Fruit fly (Drosophila melanogaster) whole organism, wandering third instar larva: ENCODE results near the gene CG12538.

ENCODE experiments used
- Abd-B ChIP-seq: fragments of >200 bp; optimal IDR thresholded peaks from 2 replicates; lab custom pipeline; 2017; ENCODE audit warnings: missing biosample characterization, missing genetic modification characterization
- CG32264 ChIP-seq: fragments of 200-800 bp; sonication (Bioruptor generic); optimal IDR thresholded peaks from 2 replicates; lab custom pipeline; 2016; ENCODE audit warnings: missing biosample characterization, missing genetic modification characterization
- CrebA ChIP-seq: fragments of 200-800 bp; sonication (Bioruptor generic); optimal IDR thresholded peaks from 2 replicates; lab custom pipeline; 2016; ENCODE audit warnings: missing biosample characterization, mild to moderate bottlenecking, missing genetic modification characterization, borderline replicate concordance
- Dfd ChIP-seq: fragments of >200 bp; optimal IDR thresholded peaks from 2 replicates; lab custom pipeline; 2017; ENCODE audit warnings: missing biosample characterization, missing genetic modification characterization
- Dif ChIP-seq: fragments of 200-275, 200-300 bp; sonication (Bioruptor generic); optimal IDR thresholded peaks from 2 replicates; lab custom pipeline; 2018; ENCODE audit warnings: missing biosample characterization, missing genetic modification characterization; ENCODE audit not compliant: partially characterized antibody
- GATAd ChIP-seq: sonication (Bioruptor generic); optimal IDR thresholded peaks from 2 replicates; lab custom pipeline; 2016; ENCODE audit warnings: missing biosample characterization, missing genetic modification characterization
- HLH106 ChIP-seq: fragments of 200-800 bp; optimal IDR thresholded peaks from 3 replicates; lab custom pipeline; 2019; ENCODE audit warnings: missing biosample characterization, mild to moderate bottlenecking, missing genetic modification characterization, moderate library complexity
- Hnf4 ChIP-seq: fragments of 200-800 bp; sonication (Bioruptor generic); optimal IDR thresholded peaks from 2 replicates; lab custom pipeline; 2016; ENCODE audit warnings: missing biosample characterization, mild to moderate bottlenecking, missing genetic modification characterization
- Hr78 ChIP-seq: fragments of >200 bp; optimal IDR thresholded peaks from 2 replicates; lab custom pipeline; 2017; ENCODE audit warnings: missing biosample characterization, missing genetic modification characterization
- Hr83 ChIP-seq: fragments of 200-300 bp; sonication (Bioruptor generic); optimal IDR thresholded peaks from 2 replicates; lab custom pipeline; 2016; ENCODE audit warnings: missing biosample characterization, mild to moderate bottlenecking, missing genetic modification characterization, moderate library complexity; ENCODE audit not compliant: poor library complexity, severe bottlenecking
- Jra ChIP-seq: sonication (Bioruptor generic); optimal IDR thresholded peaks from 2 replicates; lab custom pipeline; 2016; ENCODE audit warnings: missing biosample characterization, missing genetic modification characterization
- OdsH ChIP-seq: fragments of 200-800 bp; sonication (Bioruptor generic); optimal IDR thresholded peaks from 2 replicates; lab custom pipeline; 2016; ENCODE audit warnings: missing biosample characterization, mild to moderate bottlenecking, missing genetic modification characterization
- Rel ChIP-seq, 2 experiments: fragments of 200-800 bp; sonication (Bioruptor generic) in 1 of 2; optimal IDR thresholded peaks; 2 replicates in 1 of 2; 3 replicates in 1 of 2; lab custom pipeline; 2016 to 2019; ENCODE audit warnings: mild to moderate bottlenecking in 2 of 2, missing biosample characterization in 2 of 2, missing genetic modification characterization in 2 of 2, moderate library complexity in 1 of 2
- Sp1 ChIP-seq: fragments of 200-800 bp; sonication (Bioruptor generic); optimal IDR thresholded peaks from 3 replicates; lab custom pipeline; 2019; ENCODE audit warnings: missing biosample characterization, mild to moderate bottlenecking, missing genetic modification characterization, moderate library complexity
- Vsx2 ChIP-seq: fragments of 200-300, 225-300 bp; sonication (Bioruptor generic); optimal IDR thresholded peaks from 2 replicates; lab custom pipeline; 2018; ENCODE audit warnings: missing biosample characterization, missing genetic modification characterization; ENCODE audit not compliant: partially characterized antibody
- brk ChIP-seq: fragments of 200-800 bp; sonication (Bioruptor generic); optimal IDR thresholded peaks from 2 replicates; lab custom pipeline; 2016; ENCODE audit warnings: missing biosample characterization, mild to moderate bottlenecking, missing genetic modification characterization
- dl ChIP-seq, 2 experiments: fragments of 175-275, 200-275 bp in 1 of 2; fragments of 200-275 bp in 1 of 2; sonication (Bioruptor generic); optimal IDR thresholded peaks; lab custom pipeline; 2018; ENCODE audit warnings: mild to moderate bottlenecking in 2 of 2, missing biosample characterization in 2 of 2, missing genetic modification characterization in 2 of 2, moderate library complexity in 2 of 2; ENCODE audit not compliant: partially characterized antibody in 2 of 2, insufficient read depth in 1 of 2
- dmrt93B ChIP-seq: fragments of 200-800 bp; sonication (Bioruptor generic); optimal IDR thresholded peaks from 2 replicates; lab custom pipeline; 2018; ENCODE audit warnings: missing biosample characterization, mild to moderate bottlenecking, missing genetic modification characterization
- dsf ChIP-seq: sonication (Bioruptor generic); optimal IDR thresholded peaks from 2 replicates; lab custom pipeline; 2016; ENCODE audit warnings: missing biosample characterization, missing genetic modification characterization, borderline replicate concordance
- ey ChIP-seq: fragments of 200-800 bp; sonication (Bioruptor generic); optimal IDR thresholded peaks from 2 replicates; lab custom pipeline; 2016; ENCODE audit warnings: missing biosample characterization, missing genetic modification characterization
- foxo ChIP-seq, 2 experiments: fragments of 200-800 bp; sonication (Bioruptor generic); optimal IDR thresholded peaks; 2 replicates in 1 of 2; 3 replicates in 1 of 2; lab custom pipeline; 2016 to 2017; ENCODE audit warnings: missing biosample characterization in 2 of 2, missing genetic modification characterization in 2 of 2
- fru ChIP-seq: fragments of 200-800 bp; sonication (Bioruptor generic); optimal IDR thresholded peaks from 3 replicates; lab custom pipeline; 2016; ENCODE audit warnings: missing biosample characterization, mild to moderate bottlenecking, missing genetic modification characterization
- h ChIP-seq: fragments of 200-800 bp; sonication (Bioruptor generic); optimal IDR thresholded peaks from 3 replicates; lab custom pipeline; 2016; ENCODE audit warnings: missing biosample characterization, mild to moderate bottlenecking, missing genetic modification characterization
- jim ChIP-seq: fragments of 175-275, 200-325 bp; sonication (Bioruptor generic); optimal IDR thresholded peaks from 2 replicates; lab custom pipeline; 2016; ENCODE audit warnings: missing biosample characterization, mild to moderate bottlenecking, missing genetic modification characterization
- lola ChIP-seq: fragments of >200 bp; optimal IDR thresholded peaks from 2 replicates; lab custom pipeline; 2017; ENCODE audit warnings: missing biosample characterization, missing genetic modification characterization
- pan ChIP-seq: fragments of >200 bp; optimal IDR thresholded peaks from 2 replicates; lab custom pipeline; 2017
- psq ChIP-seq: fragments of 200-800 bp; sonication (Bioruptor generic); optimal IDR thresholded peaks from 3 replicates; lab custom pipeline; 2017; ENCODE audit warnings: missing biosample characterization, mild to moderate bottlenecking, missing genetic modification characterization, moderate library complexity
- sage ChIP-seq: fragments of 200-800 bp; sonication (Bioruptor generic); optimal IDR thresholded peaks from 2 replicates; lab custom pipeline; 2016; ENCODE audit warnings: missing biosample characterization, mild to moderate bottlenecking, missing genetic modification characterization
- sv ChIP-seq: fragments of 200-800 bp; sonication (Bioruptor generic); optimal IDR thresholded peaks from 3 replicates; lab custom pipeline; 2016; ENCODE audit warnings: missing biosample characterization, missing genetic modification characterization
- usp ChIP-seq: fragments of >200 bp; optimal IDR thresholded peaks from 2 replicates; lab custom pipeline; 2017; ENCODE audit warnings: missing biosample characterization, missing genetic modification characterization
- woc ChIP-seq: sonication (Bioruptor generic); optimal IDR thresholded peaks from 2 replicates; lab custom pipeline; 2016; ENCODE audit warnings: missing biosample characterization, mild to moderate bottlenecking, missing genetic modification characterization

The CG12538 gene

DNA sequence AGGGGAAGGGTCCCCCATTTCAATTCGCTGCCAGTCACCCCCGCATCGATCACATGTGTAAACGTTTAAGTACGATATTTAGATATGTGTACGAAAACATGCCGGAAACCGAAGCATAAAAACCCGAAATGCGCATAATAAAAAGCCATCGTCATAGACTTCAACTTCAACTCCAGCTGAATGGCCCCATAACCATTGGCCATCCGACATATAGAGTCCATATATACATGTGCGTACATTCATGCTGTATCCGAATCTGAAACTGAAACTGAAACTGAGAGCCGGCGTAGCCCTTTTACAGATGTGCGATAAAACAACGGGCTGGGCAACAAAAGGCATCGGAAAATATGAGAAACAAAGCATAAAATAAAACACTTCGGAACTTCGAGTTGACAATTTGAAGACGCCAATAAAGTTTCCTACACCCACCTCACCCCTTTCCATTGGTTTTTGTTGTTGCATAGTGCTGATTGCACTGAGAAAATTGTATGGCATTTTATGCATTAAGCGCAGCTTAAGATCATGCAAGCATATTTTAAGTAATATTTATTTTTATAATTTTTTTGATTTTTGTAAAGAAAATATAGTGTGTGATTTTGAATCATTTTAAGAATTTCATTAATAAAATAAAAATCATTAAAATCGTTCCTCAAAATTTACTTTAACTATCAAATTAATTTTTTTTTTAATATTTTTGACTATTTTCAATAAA lies 24.6 kb upstream of the CG12538 start:
- TF ChIP-seq Hnf4, result no peak
- TF ChIP-seq lola (GFP tag; lab: Kevin White, UChicago), result no peak
- TF ChIP-seq OdsH, result no peak
- no peak for TF ChIP-seq Hr78 (GFP tag; lab: Kevin White, UChicago)
- TF ChIP-seq sage (GFP tag; lab: Kevin White, UChicago), result no peak
- TF ChIP-seq Dfd (GFP tag; lab: Kevin White, UChicago), result no peak
- TF ChIP-seq psq (GFP tag; lab: Kevin White, UChicago), result no peak
- no peak for TF ChIP-seq Rel (GFP tag; optimal IDR thresholded peaks at IDR 0.05; lab: Kevin White, UChicago)
- TF ChIP-seq Rel (tag; optimal IDR thresholded peaks at IDR 0.05; lab: Kevin White, UChicago), result no peak
- TF ChIP-seq Abd-B (GFP tag; lab: Kevin White, UChicago), result no peak
- no peak for TF ChIP-seq sv (GFP tag; lab: Kevin White, UChicago)
- TF ChIP-seq woc, result no peak
- no peak for TF ChIP-seq Hr83 (GFP tag; lab: Kevin White, UChicago)
- no peak for TF ChIP-seq CrebA
- no peak for TF ChIP-seq pan
- no peak for TF ChIP-seq Dif (GFP tag; lab: Kevin White, UChicago)
- no peak for TF ChIP-seq ey (GFP tag; lab: Kevin White, UChicago)
- TF ChIP-seq h (GFP tag; lab: Kevin White, UChicago), result no peak

DNA sequence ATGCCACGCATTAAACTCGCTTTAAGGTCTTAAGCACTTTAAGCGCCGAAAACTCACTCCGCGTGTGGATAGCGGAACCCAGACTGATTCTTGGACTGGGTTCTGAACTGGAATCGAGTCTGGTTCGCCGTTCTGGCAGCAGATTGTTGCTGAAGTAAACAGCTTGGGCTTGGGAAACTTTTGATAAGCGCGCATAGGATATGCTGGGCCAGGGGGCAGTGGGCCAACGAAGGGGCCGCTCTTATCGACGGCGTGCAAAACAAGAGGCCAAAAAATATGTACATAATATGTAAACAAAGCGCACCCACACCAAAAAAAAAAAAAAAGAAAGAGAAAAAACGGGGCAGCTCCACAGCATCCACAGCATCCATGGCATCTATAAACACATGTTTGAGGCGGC lies 22.0 kb upstream of the CG12538 start, which contains the start of gene CG31337:
TSS of gene CG31337 (minus strand) at position 101 of the 400 bp plus-strand sequence.
- no peak for TF ChIP-seq Rel (GFP tag; optimal IDR thresholded peaks at IDR 0.05; lab: Kevin White, UChicago)
- TF ChIP-seq Rel (tag; optimal IDR thresholded peaks at IDR 0.05; lab: Kevin White, UChicago), result no peak
- no peak for TF ChIP-seq jim (GFP tag; lab: Kevin White, UChicago)
- no peak for TF ChIP-seq GATAd (GFP tag; lab: Kevin White, UChicago)
- no peak for TF ChIP-seq Abd-B (GFP tag; lab: Kevin White, UChicago)
- no peak for TF ChIP-seq Jra (GFP tag; lab: Kevin White, UChicago)
- TF ChIP-seq Vsx2, result no peak
- no peak for TF ChIP-seq dl (GFP tag; optimal IDR thresholded peaks at IDR 0.05; lab: Kevin White, UChicago; ENCODE audit: insufficient read depth in 1 of 2, partially characterized antibody in 2 of 2)
- no peak for TF ChIP-seq sage (GFP tag; lab: Kevin White, UChicago)
- no peak for TF ChIP-seq CG32264 (GFP tag; lab: Kevin White, UChicago)
- TF ChIP-seq brk, result no peak
- TF ChIP-seq Hr78 (GFP tag; lab: Kevin White, UChicago), result no peak
- no peak for TF ChIP-seq Hr83 (GFP tag; lab: Kevin White, UChicago)
- no peak for TF ChIP-seq ey (GFP tag; lab: Kevin White, UChicago)
- no peak for TF ChIP-seq usp (GFP tag; lab: Kevin White, UChicago)
- no peak for TF ChIP-seq foxo (GFP tag; optimal IDR thresholded peaks at IDR 0.05; lab: Kevin White, UChicago)

DNA sequence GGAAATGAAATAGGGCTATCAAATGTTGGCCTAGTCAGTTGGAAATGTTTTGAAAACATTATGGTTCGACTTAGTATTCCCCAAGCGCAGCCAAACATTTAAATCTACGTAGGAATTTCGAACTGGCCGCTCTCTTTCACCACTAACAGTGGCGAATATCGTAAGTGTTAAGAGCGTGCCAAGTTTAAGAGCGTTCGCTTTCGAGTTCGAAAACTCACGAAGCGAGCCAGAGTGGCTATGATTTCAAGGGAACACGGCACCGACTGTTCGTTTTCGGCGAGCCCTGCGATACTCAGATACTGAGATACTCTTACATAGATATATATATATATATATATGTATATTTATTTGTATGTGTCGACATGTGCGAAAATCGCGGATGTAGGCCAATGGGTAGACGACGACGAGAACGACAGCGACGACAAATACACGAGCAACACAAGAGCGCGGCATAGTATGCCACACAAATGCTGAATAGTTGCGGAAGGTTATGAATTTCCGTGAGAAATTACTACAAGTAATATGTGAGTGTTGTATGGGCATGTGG lies 15.5 kb upstream of the CG12538 start:
- TF ChIP-seq h (GFP tag; lab: Kevin White, UChicago) (no peak), brk (no peak), Sp1 (GFP tag; lab: Kevin White, UChicago) (no peak), fru (GFP tag; lab: Kevin White, UChicago) (no peak), dsf (GFP tag; lab: Kevin White, UChicago) (no peak)

DNA sequence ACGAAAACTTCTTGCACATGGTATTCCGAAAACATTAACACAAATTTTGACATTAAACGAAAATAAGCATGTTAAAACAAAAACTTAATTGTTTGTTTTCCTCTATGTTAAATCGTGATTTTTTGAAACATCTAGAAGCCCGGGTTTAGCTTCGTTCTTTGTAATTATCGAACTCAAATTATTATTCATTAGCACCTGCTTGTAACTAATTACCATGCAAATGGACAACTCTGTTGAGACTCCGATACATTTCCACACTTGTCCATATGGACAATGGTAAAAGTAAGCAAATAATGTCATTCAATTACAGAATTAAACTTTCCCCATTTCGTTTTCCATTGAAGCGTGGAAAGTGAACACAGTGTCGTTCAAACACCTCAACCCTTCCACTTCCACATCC lies 5.9 kb upstream of the CG12538 start, which contains the start of gene CG46457:
TSS of gene CG46457 (minus strand) at position 101 of the 400 bp plus-strand sequence.
- TF ChIP-seq ey (GFP tag; lab: Kevin White, UChicago) (no peak), Dfd (GFP tag; lab: Kevin White, UChicago) (no peak)

DNA sequence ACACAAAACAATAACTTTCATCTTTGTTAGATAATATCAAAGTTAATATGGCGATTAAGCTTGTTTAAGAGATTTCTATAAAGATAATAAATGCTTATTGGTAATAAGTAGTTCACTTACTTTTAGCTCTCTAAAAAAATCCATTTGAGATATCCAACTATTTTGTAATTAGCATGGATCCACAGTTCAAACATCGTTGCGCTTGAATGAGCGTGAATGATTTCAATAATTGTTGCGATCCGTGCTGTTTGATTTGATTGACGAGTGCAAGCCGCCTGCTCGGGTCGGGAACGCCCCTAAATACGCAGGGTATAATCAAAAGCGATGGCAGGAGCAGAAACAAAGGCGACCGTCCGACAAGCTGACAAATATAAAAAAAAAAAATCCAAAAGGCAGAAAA lies 3.3 kb upstream of the CG12538 start:
- TF ChIP-seq Sp1 (GFP tag; lab: Kevin White, UChicago) (peak; percentile 29), psq (GFP tag; lab: Kevin White, UChicago) (peak; percentile 2), ey (GFP tag; lab: Kevin White, UChicago) (peak; percentile 0), woc (peak; percentile 50), dmrt93B (GFP tag; lab: Kevin White, UChicago) (no peak), usp (GFP tag; lab: Kevin White, UChicago) (no peak), HLH106 (tag; lab: Kevin White, UChicago) (peak; percentile 43)
